Worm (Caenorhabditis elegans) whole organism, young adult: ENCODE data around the gene sdf-9.

Experiments used
- B0019.2 ChIP-seq: fragments of 200-800 bp; sonication (Bioruptor generic); conservative IDR thresholded peaks from 2 replicates; pipeline ENCODE4 v1.3.6; 2022; ENCODE audit warnings: missing genetic modification reagents, missing genetic modification characterization, missing compliant biosample characterization
- B0261.1 ChIP-seq: sonication (generic microtip); optimal IDR thresholded peaks from 2 replicates; lab custom pipeline; 2016; ENCODE audit warnings: mild to moderate bottlenecking, missing genetic modification characterization, moderate library complexity, missing compliant biosample characterization
- C06A6.2 ChIP-seq: fragments of 200-800 bp; sonication (Bioruptor generic); conservative IDR thresholded peaks from 2 replicates; pipeline ENCODE4 v1.3.6; 2022; ENCODE audit warnings: missing genetic modification characterization, missing compliant biosample characterization
- C17E4.6 ChIP-seq: fragments of 200-800 bp; sonication (Bioruptor generic); IDR thresholded peaks from 2 replicates; pipeline ENCODE4 v1.3.6; 2022; ENCODE audit warnings: missing genetic modification reagents, missing genetic modification characterization, missing compliant biosample characterization
- F10E7.11 ChIP-seq: sonication (generic microtip); optimal IDR thresholded peaks from 2 replicates; lab custom pipeline; 2017; ENCODE audit warnings: mild to moderate bottlenecking, missing genetic modification characterization, moderate library complexity, missing compliant biosample characterization
- F39B2.1 ChIP-seq: fragments of 200-800 bp; sonication (Bioruptor generic); IDR thresholded peaks from 2 replicates; pipeline ENCODE4 v1.3.6; 2022; ENCODE audit warnings: missing genetic modification reagents, missing genetic modification characterization, missing compliant biosample characterization
- F52B5.7 ChIP-seq: sonication (generic microtip); optimal IDR thresholded peaks from 2 replicates; lab custom pipeline; 2016; ENCODE audit warnings: mild to moderate bottlenecking, missing genetic modification characterization, missing compliant biosample characterization
- F57A8.1 ChIP-seq: fragments of 200-800 bp; sonication (Bioruptor generic); optimal IDR thresholded peaks from 2 replicates; lab custom pipeline; 2018; ENCODE audit warnings: mild to moderate bottlenecking, missing genetic modification characterization, moderate library complexity, missing compliant biosample characterization
- Y53G8AR.9 ChIP-seq: fragments of 200-800 bp; sonication (Bioruptor generic); conservative IDR thresholded peaks from 2 replicates; pipeline ENCODE4 v1.3.6; 2022; ENCODE audit warnings: missing genetic modification reagents, missing genetic modification characterization, missing compliant biosample characterization
- Y56A3A.18 ChIP-seq: fragments of 200-800 bp; sonication (Bioruptor generic); IDR thresholded peaks from 2 replicates; pipeline ENCODE4 v1.3.6; 2022; ENCODE audit warnings: missing genetic modification reagents, missing genetic modification characterization, missing compliant biosample characterization
- Y79H2A.3 ChIP-seq: fragments of 200-800 bp; sonication (Bioruptor generic); conservative IDR thresholded peaks from 2 replicates; pipeline ENCODE4 v1.3.6; 2022; ENCODE audit warnings: missing genetic modification reagents, missing genetic modification characterization, missing compliant biosample characterization
- akir-1 ChIP-seq: fragments of 200-800 bp; sonication (Bioruptor generic); optimal IDR thresholded peaks from 2 replicates; lab custom pipeline; 2018; ENCODE audit warnings: mild to moderate bottlenecking, missing genetic modification characterization, moderate library complexity, missing compliant biosample characterization
- atf-7 ChIP-seq: sonication (generic microtip); optimal IDR thresholded peaks from 2 replicates; lab custom pipeline; 2017; ENCODE audit warnings: mild to moderate bottlenecking, missing genetic modification characterization, missing compliant biosample characterization
- attf-6 ChIP-seq: fragments of 200-800 bp; sonication (Bioruptor generic); IDR thresholded peaks from 2 replicates; pipeline ENCODE4 v1.3.6; 2022; ENCODE audit warnings: missing genetic modification reagents, missing genetic modification characterization, missing compliant biosample characterization
- bed-2 ChIP-seq: fragments of 200-800 bp; sonication (Bioruptor generic); IDR thresholded peaks from 2 replicates; pipeline ENCODE4 v1.3.6; 2022; ENCODE audit warnings: missing genetic modification reagents, missing genetic modification characterization, missing compliant biosample characterization
- ccch-3 ChIP-seq: fragments of 200-800 bp; sonication (Bioruptor generic); optimal IDR thresholded peaks from 2 replicates; lab custom pipeline; 2018; ENCODE audit warnings: mild to moderate bottlenecking, missing genetic modification characterization, missing compliant biosample characterization
- ceh-40 ChIP-seq: fragments of 200-800 bp; sonication (Bioruptor generic); IDR thresholded peaks from 2 replicates; pipeline ENCODE4 v1.3.6; 2022; ENCODE audit warnings: missing genetic modification characterization, missing compliant biosample characterization
- ceh-58 ChIP-seq: fragments of 200-800 bp; sonication (Bioruptor generic); IDR thresholded peaks from 2 replicates; pipeline ENCODE4 v1.3.6; 2022; ENCODE audit warnings: missing genetic modification characterization, missing compliant biosample characterization
- chd-7 ChIP-seq: sonication (generic microtip); optimal IDR thresholded peaks from 2 replicates; lab custom pipeline; 2016; ENCODE audit warnings: mild to moderate bottlenecking, missing genetic modification characterization, moderate library complexity, missing compliant biosample characterization
- efl-1 ChIP-seq: fragments of 150-350 bp; optimal IDR thresholded peaks from 2 replicates; lab custom pipeline; 2014; ENCODE audit warnings: missing biosample characterization, missing genetic modification reagents, missing genetic modification characterization
- egl-44 ChIP-seq: fragments of 200-800 bp; sonication (Bioruptor generic); IDR thresholded peaks from 2 replicates; pipeline ENCODE4 v1.3.6; 2022; ENCODE audit warnings: missing genetic modification reagents, missing genetic modification characterization, missing compliant biosample characterization
- egrh-3 ChIP-seq: fragments of 200-800 bp; sonication (Bioruptor generic); IDR thresholded peaks from 2 replicates; pipeline ENCODE4 v1.3.6; 2022; ENCODE audit warnings: missing genetic modification reagents, missing genetic modification characterization, missing compliant biosample characterization
- ekl-4 ChIP-seq: fragments of 200-800 bp; sonication (Bioruptor generic); IDR thresholded peaks from 2 replicates; pipeline ENCODE4 v1.3.6; 2022; ENCODE audit warnings: missing genetic modification reagents, missing genetic modification characterization, missing compliant biosample characterization
- ets-4 ChIP-seq: fragments of 200-800 bp; sonication (Bioruptor generic); optimal IDR thresholded peaks from 2 replicates; lab custom pipeline; 2018; ENCODE audit warnings: mild to moderate bottlenecking, missing genetic modification characterization, missing compliant biosample characterization
- gei-17 ChIP-seq: fragments of 200-800 bp; sonication (Bioruptor generic); optimal IDR thresholded peaks from 2 replicates; lab custom pipeline; 2018; ENCODE audit warnings: mild to moderate bottlenecking, missing genetic modification characterization, missing compliant biosample characterization
- hlh-12 ChIP-seq: sonication (generic microtip); optimal IDR thresholded peaks from 2 replicates; lab custom pipeline; 2016; ENCODE audit warnings: missing genetic modification characterization, missing compliant biosample characterization
- hlh-26 ChIP-seq: fragments of 200-800 bp; sonication (Bioruptor generic); conservative IDR thresholded peaks from 2 replicates; pipeline ENCODE4 v1.3.6; 2022; ENCODE audit warnings: missing genetic modification reagents, missing genetic modification characterization, missing compliant biosample characterization
- hmg-20 ChIP-seq: fragments of 200-800 bp; sonication (Bioruptor generic); IDR thresholded peaks from 2 replicates; pipeline ENCODE4 v1.3.6; 2022; ENCODE audit warnings: missing genetic modification reagents, missing genetic modification characterization, missing compliant biosample characterization
- madf-6 ChIP-seq: fragments of 200-800 bp; sonication (Bioruptor generic); IDR thresholded peaks from 2 replicates; pipeline ENCODE4 v1.3.6; 2022; ENCODE audit warnings: missing genetic modification reagents, missing genetic modification characterization, missing compliant biosample characterization
- mcd-1 ChIP-seq: fragments of 200-800 bp; sonication (Bioruptor generic); IDR thresholded peaks from 2 replicates; pipeline ENCODE4 v1.3.6; 2022; ENCODE audit warnings: missing genetic modification reagents, missing genetic modification characterization, missing compliant biosample characterization
- mel-28 ChIP-seq: sonication (generic microtip); optimal IDR thresholded peaks from 2 replicates; lab custom pipeline; 2016; ENCODE audit warnings: borderline replicate concordance, mild to moderate bottlenecking, missing genetic modification characterization, missing compliant biosample characterization
- mes-4 ChIP-seq: sonication (generic microtip); optimal IDR thresholded peaks from 2 replicates; lab custom pipeline; 2016; ENCODE audit warnings: missing genotype, missing genetic modification characterization, missing compliant biosample characterization
- nhr-27 ChIP-seq: fragments of 200-800 bp; sonication (Bioruptor generic); optimal IDR thresholded peaks from 2 replicates; lab custom pipeline; 2018; ENCODE audit warnings: mild to moderate bottlenecking, missing genetic modification characterization, moderate library complexity, missing compliant biosample characterization
- nhr-80 ChIP-seq: sonication (generic microtip); optimal IDR thresholded peaks from 2 replicates; lab custom pipeline; 2016; ENCODE audit warnings: missing genetic modification characterization, missing compliant biosample characterization
- pbrm-1 ChIP-seq: fragments of 200-800 bp; sonication (Bioruptor generic); IDR thresholded peaks from 2 replicates; pipeline ENCODE4 v1.3.6; 2022; ENCODE audit warnings: missing genetic modification reagents, missing genetic modification characterization, missing compliant biosample characterization
- rcor-1 ChIP-seq: fragments of 200-800 bp; sonication (Bioruptor generic); IDR thresholded peaks from 2 replicates; pipeline ENCODE4 v1.3.6; 2022; ENCODE audit warnings: missing genetic modification reagents, missing genetic modification characterization, missing compliant biosample characterization
- rpc-1 ChIP-seq, 2 experiments: fragments of 150-350 bp in 1 of 2; sonication (generic microtip) in 1 of 2; optimal IDR thresholded peaks; 2 replicates each; lab custom pipeline; 2014 to 2018; ENCODE audit warnings: missing biosample characterization in 1 of 2, missing genetic modification characterization in 1 of 2, missing genetic modification reagents in 1 of 2, missing genotype in 1 of 2
- snpc-1.3 ChIP-seq: sonication (generic microtip); optimal IDR thresholded peaks from 2 replicates; lab custom pipeline; 2017; ENCODE audit warnings: missing genetic modification characterization, mild to moderate bottlenecking, missing compliant biosample characterization, antibody characterized with exemption, moderate library complexity, missing genotype, missing genetic modification reagents; ENCODE audit not compliant: insufficient read depth
- snpc-4 ChIP-seq, 5 experiments: fragments of 150-350 bp in 1 of 5; sonication (generic microtip) in 4 of 5; optimal IDR thresholded peaks; 2 replicates each; lab custom pipeline; 2014 to 2018; ENCODE audit warnings: missing genetic modification characterization in 5 of 5, missing biosample characterization in 3 of 5, antibody characterized with exemption in 2 of 5, mild to moderate bottlenecking in 2 of 5, missing compliant biosample characterization in 2 of 5, missing genotype in 2 of 5, moderate library complexity in 2 of 5, missing genetic modification reagents in 1 of 5
- sptf-2 ChIP-seq: fragments of 200-800 bp; sonication (Bioruptor generic); optimal IDR thresholded peaks from 2 replicates; lab custom pipeline; 2018; ENCODE audit warnings: mild to moderate bottlenecking, missing genetic modification characterization, missing compliant biosample characterization
- tbx-9 ChIP-seq: sonication (generic microtip); optimal IDR thresholded peaks from 2 replicates; lab custom pipeline; 2016; ENCODE audit warnings: borderline replicate concordance, missing genetic modification characterization, inconsistent platforms, missing compliant biosample characterization
- unc-62 ChIP-seq: fragments of 150-350 bp; optimal IDR thresholded peaks from 2 replicates; lab custom pipeline; 2014; ENCODE audit warnings: missing biosample characterization, missing genetic modification reagents, missing genetic modification characterization
- xnd-1 ChIP-seq: sonication (generic microtip); optimal IDR thresholded peaks from 2 replicates; lab custom pipeline; 2016; ENCODE audit warnings: missing genotype, missing genetic modification reagents, missing genetic modification characterization, missing compliant biosample characterization
- ztf-18 ChIP-seq: sonication (generic microtip); optimal IDR thresholded peaks from 2 replicates; lab custom pipeline; 2016; ENCODE audit warnings: missing genotype, mild to moderate bottlenecking, missing genetic modification characterization, missing compliant biosample characterization
- ztf-26 ChIP-seq: sonication (generic microtip); optimal IDR thresholded peaks from 2 replicates; lab custom pipeline; 2017; ENCODE audit warnings: missing genetic modification characterization, missing compliant biosample characterization
- ztf-28 ChIP-seq: fragments of 200-800 bp; sonication (Bioruptor generic); IDR thresholded peaks from 2 replicates; pipeline ENCODE4 v1.3.6; 2022; ENCODE audit warnings: missing genetic modification reagents, missing genetic modification characterization, missing compliant biosample characterization
- ztf-6 ChIP-seq: fragments of 200-800 bp; sonication (Bioruptor generic); IDR thresholded peaks from 2 replicates; pipeline ENCODE4 v1.3.6; 2022; ENCODE audit warnings: missing genetic modification reagents, missing genetic modification characterization, missing compliant biosample characterization

sdf-9 gene

ce11 chrV:20785050-20785847 lies 12.8 kb upstream of the sdf-9 start (continued):
- TF ChIP-seq ekl-4 (GFP tag; lab: Robert Waterston, UW) (no peak), egrh-3 (GFP tag; lab: Robert Waterston, UW) (no peak), chd-7 (tag; lab: Kevin White, UChicago) (no peak), ceh-40 (GFP tag; lab: Robert Waterston, UW) (no peak), hlh-12 (tag; lab: Kevin White, UChicago) (no peak), attf-6 (no peak), atf-7 (tag; lab: Kevin White, UChicago) (peak; percentile 29), egl-44 (GFP tag; lab: Robert Waterston, UW) (no peak), F57A8.1 (GFP tag; lab: Kevin White, UChicago) (no peak), nhr-80 (tag; lab: Kevin White, UChicago) (no peak), rcor-1 (GFP tag; lab: Robert Waterston, UW) (no peak), snpc-4 (GFP tag; optimal IDR thresholded peaks at IDR 0.05; lab: Kevin White, UChicago) (no peak), snpc-4 (tag; optimal IDR thresholded peaks at IDR 0.05; lab: Kevin White, UChicago) (no peak), pbrm-1 (GFP tag; lab: Robert Waterston, UW) (peak; percentile 42), B0261.1 (tag; lab: Kevin White, UChicago) (no peak), ztf-26 (tag; lab: Kevin White, UChicago) (no peak), hmg-20 (GFP tag; lab: Robert Waterston, UW) (no peak), F52B5.7 (tag; lab: Kevin White, UChicago) (no peak), ztf-28 (GFP tag; lab: Robert Waterston, UW) (no peak), C06A6.2 (no peak), ceh-58 (no peak), B0019.2 (GFP tag; lab: Robert Waterston, UW) (no peak), mcd-1 (GFP tag; lab: Robert Waterston, UW) (no peak), gei-17 (GFP tag; lab: Kevin White, UChicago) (no peak), Y79H2A.3 (GFP tag; lab: Robert Waterston, UW) (no peak), tbx-9 (tag; lab: Kevin White, UChicago) (no peak), xnd-1 (no peak), bed-2 (no peak), hlh-26 (no peak), ets-4 (GFP tag; lab: Kevin White, UChicago) (no peak), efl-1 (GFP tag; lab: Kevin White, UChicago) (no peak), mel-28 (tag; lab: Kevin White, UChicago) (no peak), F39B2.1 (GFP tag; lab: Robert Waterston, UW) (no peak), C17E4.6 (GFP tag; lab: Robert Waterston, UW) (no peak), madf-6 (GFP tag; lab: Robert Waterston, UW) (no peak), Y53G8AR.9 (no peak; the same call in 1 of the 2 replicates), ztf-6 (GFP tag; lab: Robert Waterston, UW) (no peak), snpc-1.3 (tag; lab: Kevin White, UChicago) (no peak), ztf-18 (no peak), Y56A3A.18 (no peak), akir-1 (GFP tag; lab: Kevin White, UChicago) (peak; percentile 28), rpc-1 (optimal IDR thresholded peaks at IDR 0.05; lab: Kevin White, UChicago) (no peak), rpc-1 (tag; optimal IDR thresholded peaks at IDR 0.05; lab: Kevin White, UChicago) (no peak), unc-62 (GFP tag; lab: Kevin White, UChicago) (no peak), mes-4 (tag; lab: Kevin White, UChicago) (no peak), nhr-27 (tag; lab: Kevin White, UChicago) (no peak), sptf-2 (no peak), ccch-3 (no peak), F10E7.11 (tag; lab: Kevin White, UChicago) (no peak)
